Fruit fly (Drosophila melanogaster) whole organism, embryonic: ENCODE data around the gene CG10602.

Experiments used
- Abd-B ChIP-seq: fragments of 200-800 bp; sonication (Bioruptor generic); optimal IDR thresholded peaks from 2 replicates; lab custom pipeline; 2018; ENCODE audit warnings: missing biosample characterization, mild to moderate bottlenecking, missing genetic modification characterization, moderate library complexity
- CG10209 ChIP-seq: fragments of 200-800 bp; sonication (Bioruptor generic); optimal IDR thresholded peaks from 3 replicates; lab custom pipeline; 2017; ENCODE audit warnings: missing biosample characterization, mild to moderate bottlenecking, missing genetic modification characterization, missing genetic modification reagents
- CG11560 ChIP-seq: fragments of 200-800 bp; sonication (Bioruptor generic); IDR thresholded peaks from 3 replicates; pipeline ENCODE4 v1.3.6; 2022; ENCODE audit warnings: missing biosample characterization, missing genetic modification characterization
- CG14860 ChIP-seq: fragments of 200-800 bp; sonication (Bioruptor generic); IDR thresholded peaks from 3 replicates; pipeline ENCODE4 v1.3.6; 2022; ENCODE audit warnings: missing biosample characterization, missing genetic modification characterization; ENCODE audit not compliant: partially characterized antibody
- CG1603 ChIP-seq: fragments of 200-800 bp; sonication (Bioruptor generic); optimal IDR thresholded peaks from 2 replicates; lab custom pipeline; 2019; ENCODE audit warnings: missing biosample characterization, mild to moderate bottlenecking, missing genetic modification characterization, moderate library complexity
- CG16815 ChIP-seq: fragments of 200-800 bp; sonication (Bioruptor generic); optimal IDR thresholded peaks from 3 replicates; lab custom pipeline; 2017; ENCODE audit warnings: missing biosample characterization, mild to moderate bottlenecking, missing genetic modification characterization
- CG17385 ChIP-seq: fragments of 200-800 bp; sonication (Bioruptor generic); optimal IDR thresholded peaks from 3 replicates; lab custom pipeline; 2018; ENCODE audit warnings: missing biosample characterization, mild to moderate bottlenecking, missing genetic modification characterization
- CG17802 ChIP-seq: fragments of 200-800 bp; sonication (Bioruptor generic); optimal IDR thresholded peaks from 2 replicates; lab custom pipeline; 2018; ENCODE audit warnings: missing biosample characterization, mild to moderate bottlenecking, missing genetic modification characterization, moderate library complexity
- CG18011 ChIP-seq: fragments of 200-800 bp; sonication (Bioruptor generic); optimal IDR thresholded peaks from 2 replicates; lab custom pipeline; 2017; ENCODE audit warnings: missing biosample characterization, missing genetic modification characterization, mild to moderate bottlenecking, moderate library complexity, missing genotype
- CG18262 ChIP-seq: fragments of 200-800 bp; optimal IDR thresholded peaks from 3 replicates; lab custom pipeline; 2019; ENCODE audit warnings: missing biosample characterization, mild to moderate bottlenecking, missing genetic modification characterization, moderate library complexity
- CG2678 ChIP-seq: fragments of 200-800 bp; sonication (Bioruptor generic); optimal IDR thresholded peaks from 3 replicates; lab custom pipeline; 2019; ENCODE audit warnings: missing biosample characterization, mild to moderate bottlenecking, missing genetic modification characterization, moderate library complexity
- CG2712 ChIP-seq: fragments of 200-800 bp; optimal IDR thresholded peaks from 3 replicates; lab custom pipeline; 2019; ENCODE audit warnings: missing biosample characterization, mild to moderate bottlenecking, missing genetic modification characterization, moderate library complexity
- CG32532 ChIP-seq: fragments of 200-800 bp; sonication (Bioruptor generic); IDR thresholded peaks from 2 replicates; pipeline ENCODE4 v1.3.6; 2022; ENCODE audit warnings: missing biosample characterization, missing genetic modification characterization
- CG3281 ChIP-seq: fragments of 200-800 bp; sonication (Bioruptor generic); optimal IDR thresholded peaks from 3 replicates; lab custom pipeline; 2017; ENCODE audit warnings: missing biosample characterization, mild to moderate bottlenecking, missing genetic modification characterization
- CG4360 ChIP-seq: fragments of 200-800 bp; sonication (Bioruptor generic); IDR thresholded peaks from 2 replicates; pipeline ENCODE4 v1.3.6; 2022; ENCODE audit warnings: missing biosample characterization, missing genetic modification characterization
- CG4424 ChIP-seq: fragments of 200-800 bp; sonication (Bioruptor generic); optimal IDR thresholded peaks from 3 replicates; lab custom pipeline; 2016; ENCODE audit warnings: missing biosample characterization, missing genetic modification characterization
- CG7372 ChIP-seq: fragments of 200-800 bp; sonication (Bioruptor generic); IDR thresholded peaks from 2 replicates; pipeline ENCODE4 v1.3.6; 2022; ENCODE audit warnings: missing biosample characterization, missing genetic modification characterization
- Deaf1 ChIP-seq: fragments of 200-800 bp; optimal IDR thresholded peaks from 3 replicates; lab custom pipeline; 2019; ENCODE audit warnings: missing biosample characterization, mild to moderate bottlenecking, missing genetic modification characterization, moderate library complexity
- Dip3 ChIP-seq: fragments of 200-800 bp; sonication (Bioruptor generic); optimal IDR thresholded peaks from 3 replicates; lab custom pipeline; 2016; ENCODE audit warnings: missing biosample characterization, missing genetic modification characterization
- Ets65A ChIP-seq: fragments of 200-800 bp; sonication (Bioruptor generic); peaks from one replicate; lab custom pipeline; 2016; ENCODE audit warnings: missing biosample characterization, missing genetic modification characterization
- Gsc ChIP-seq: fragments of 200-800 bp; sonication (Bioruptor generic); IDR thresholded peaks from 2 replicates; pipeline ENCODE4 v1.3.6; 2022; ENCODE audit warnings: missing biosample characterization, missing genetic modification characterization
- Hr78 ChIP-seq, 2 experiments: fragments of 200-800 bp in 1 of 2; fragments of >200 bp in 1 of 2; sonication (Bioruptor generic) in 1 of 2; optimal IDR thresholded peaks; 2 replicates each; lab custom pipeline; 2017 to 2019; ENCODE audit warnings: missing biosample characterization in 2 of 2, missing genetic modification characterization in 2 of 2, mild to moderate bottlenecking in 1 of 2, moderate library complexity in 1 of 2
- Jarid2 ChIP-seq: fragments of 200-800 bp; sonication (Bioruptor generic); optimal IDR thresholded peaks from 3 replicates; lab custom pipeline; 2017; ENCODE audit warnings: mild to moderate bottlenecking, missing biosample characterization, missing genetic modification reagents, missing genetic modification characterization
- Nf-YC ChIP-seq: fragments of 200-800 bp; optimal IDR thresholded peaks from 3 replicates; lab custom pipeline; 2019; ENCODE audit warnings: missing biosample characterization, mild to moderate bottlenecking, missing genetic modification characterization, moderate library complexity
- Oli ChIP-seq: fragments of 200-800 bp; sonication (Bioruptor generic); optimal IDR thresholded peaks from 2 replicates; lab custom pipeline; 2018; ENCODE audit warnings: missing biosample characterization, mild to moderate bottlenecking, missing genetic modification characterization, moderate library complexity
- Ptx1 ChIP-seq: fragments of 200-800 bp; sonication (Bioruptor generic); IDR thresholded peaks from 2 replicates; pipeline ENCODE4 v1.3.6; 2022; ENCODE audit warnings: missing biosample characterization, missing genetic modification characterization
- Ravus ChIP-seq: fragments of 200-800 bp; sonication (Bioruptor generic); IDR thresholded peaks from 2 replicates; pipeline ENCODE4 v1.3.6; 2022; ENCODE audit warnings: missing biosample characterization, missing genetic modification characterization
- Rfx ChIP-seq: fragments of 200-800 bp; sonication (Bioruptor generic); IDR thresholded peaks from 2 replicates; pipeline ENCODE4 v1.3.6; 2022; ENCODE audit warnings: missing biosample characterization, missing genetic modification characterization
- Sox100B ChIP-seq: fragments of 200-800 bp; sonication (Bioruptor generic); optimal IDR thresholded peaks from 3 replicates; lab custom pipeline; 2018; ENCODE audit warnings: missing biosample characterization, mild to moderate bottlenecking, missing genetic modification characterization
- Xrp1 ChIP-seq: fragments of 200-800 bp; sonication (Bioruptor generic); IDR thresholded peaks from 2 replicates; pipeline ENCODE4 v1.3.6; 2022; ENCODE audit warnings: missing biosample characterization, missing genetic modification characterization
- az2 ChIP-seq: fragments of 200-800 bp; sonication (Bioruptor generic); optimal IDR thresholded peaks from 3 replicates; lab custom pipeline; 2016; ENCODE audit warnings: missing biosample characterization, missing genetic modification characterization
- croc ChIP-seq: fragments of 200-800 bp; sonication (Bioruptor generic); conservative IDR thresholded peaks from 3 replicates; pipeline ENCODE4 v1.3.6; 2022; ENCODE audit warnings: missing biosample characterization, missing genetic modification characterization
- dm ChIP-seq: fragments of 200-800 bp; sonication (Bioruptor generic); optimal IDR thresholded peaks from 3 replicates; lab custom pipeline; 2016; ENCODE audit warnings: missing biosample characterization, missing genetic modification characterization
- gem ChIP-seq: fragments of 200-800 bp; sonication (Bioruptor generic); optimal IDR thresholded peaks from 2 replicates; lab custom pipeline; 2019; ENCODE audit warnings: missing biosample characterization, mild to moderate bottlenecking, missing genetic modification characterization, moderate library complexity
- grau ChIP-seq: fragments of 200-800 bp; optimal IDR thresholded peaks from 3 replicates; lab custom pipeline; 2019; ENCODE audit warnings: missing biosample characterization, mild to moderate bottlenecking, missing genetic modification characterization, moderate library complexity
- gsb-n ChIP-seq: fragments of 200-800 bp; sonication (Bioruptor generic); optimal IDR thresholded peaks from 3 replicates; lab custom pipeline; 2018; ENCODE audit warnings: missing biosample characterization, mild to moderate bottlenecking, missing genetic modification characterization
- ham ChIP-seq: fragments of 200-800 bp; sonication (Bioruptor generic); IDR thresholded peaks from 2 replicates; pipeline ENCODE4 v1.3.6; 2022; ENCODE audit warnings: missing biosample characterization, missing genetic modification characterization
- jumu ChIP-seq: fragments of 200-800 bp; sonication (Bioruptor generic); optimal IDR thresholded peaks from 3 replicates; lab custom pipeline; 2016; ENCODE audit warnings: missing biosample characterization, missing genetic modification characterization
- pan ChIP-seq, 4 experiments: fragments of >200 bp in 3 of 4; fragments of 200-800 bp in 1 of 4; sonication (Bioruptor generic) in 1 of 4; optimal IDR thresholded peaks in 3 of 4; IDR thresholded peaks in 1 of 4; 2 replicates each; pipeline versions ENCODE4 v1.3.6 to Lab custom; 2017 to 2022; ENCODE audit warnings: missing biosample characterization in 2 of 4, missing genetic modification characterization in 2 of 4, mixed read lengths in 1 of 4
- prd ChIP-seq, 3 experiments: fragments of >200 bp in 2 of 3; fragments of 200-800 bp in 1 of 3; sonication (Bioruptor generic) in 1 of 3; optimal IDR thresholded peaks in 2 of 3; IDR thresholded peaks in 1 of 3; 2 replicates in 2 of 3; 3 replicates in 1 of 3; pipeline versions ENCODE4 v1.3.6 to Lab custom; 2017 to 2022; ENCODE audit warnings: missing biosample characterization in 1 of 3, missing genetic modification characterization in 1 of 3
- ranshi ChIP-seq: fragments of 200-800 bp; sonication (Bioruptor generic); IDR thresholded peaks from 2 replicates; pipeline ENCODE4 v1.3.6; 2022; ENCODE audit warnings: missing biosample characterization, missing genetic modification characterization
- seq ChIP-seq: fragments of 200-800 bp; sonication (Bioruptor generic); IDR thresholded peaks from 2 replicates; pipeline ENCODE4 v1.3.6; 2022; ENCODE audit warnings: missing biosample characterization, missing genetic modification characterization
- sisA ChIP-seq: fragments of 200-800 bp; sonication (Bioruptor generic); IDR thresholded peaks from 2 replicates; pipeline ENCODE4 v1.3.6; 2022; ENCODE audit warnings: missing biosample characterization, missing genetic modification characterization
- sob ChIP-seq: fragments of 200-800 bp; sonication (Bioruptor generic); IDR thresholded peaks from 2 replicates; pipeline ENCODE4 v1.3.6; 2022; ENCODE audit warnings: missing biosample characterization, missing genetic modification characterization
- stwl ChIP-seq: fragments of 200-800 bp; sonication (Bioruptor generic); optimal IDR thresholded peaks from 3 replicates; lab custom pipeline; 2018; ENCODE audit warnings: missing biosample characterization, mild to moderate bottlenecking, missing genetic modification characterization, moderate library complexity
- tna ChIP-seq: fragments of 200-800 bp; sonication (Bioruptor generic); IDR thresholded peaks from 2 replicates; pipeline ENCODE4 v1.3.6; 2022; ENCODE audit warnings: missing biosample characterization, missing genetic modification characterization; ENCODE audit not compliant: partially characterized antibody
- trem ChIP-seq: fragments of 200-800 bp; optimal IDR thresholded peaks from 3 replicates; lab custom pipeline; 2019; ENCODE audit warnings: missing biosample characterization, mild to moderate bottlenecking, missing genetic modification characterization, moderate library complexity
- usp ChIP-seq: fragments of >200 bp; optimal IDR thresholded peaks from 2 replicates; lab custom pipeline; 2017; ENCODE audit warnings: missing biosample characterization, missing genetic modification characterization
- zfh1 ChIP-seq: fragments of 200-800 bp; sonication (Bioruptor generic); IDR thresholded peaks from 3 replicates; pipeline ENCODE4 v1.3.6; 2022; ENCODE audit warnings: missing biosample characterization, missing genetic modification characterization

Gene CG10602

DNA sequence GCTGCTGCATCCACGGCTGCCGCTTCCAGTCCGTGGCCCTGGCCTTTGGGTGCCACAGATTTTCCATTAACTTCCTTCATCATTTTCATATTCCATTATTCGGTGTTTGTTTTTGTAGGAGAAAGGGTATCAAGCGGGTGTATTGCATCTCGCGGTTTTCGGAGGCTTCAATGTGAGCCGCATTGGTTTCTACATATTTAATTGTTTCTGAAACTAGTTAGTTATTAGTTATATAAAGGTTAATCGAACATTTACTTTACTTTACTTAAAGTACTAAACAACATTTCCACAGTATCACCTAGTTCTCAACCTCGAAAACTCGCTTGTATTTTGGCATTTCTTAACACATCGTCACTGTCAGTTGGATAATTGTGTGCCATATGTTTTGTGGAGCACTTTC, 40.8 kb upstream of the CG10602 start (continued):
- TF ChIP-seq CG10209 (GFP tag; lab: Kevin White, UChicago) (peak; percentile 2), CG3281 (no peak), stwl (tag; lab: Kevin White, UChicago) (peak; percentile 25), CG11560 (tag; lab: Robert Waterston, UW) (peak; percentile 18; the same call in 1 of the 3 replicates), sob (GFP tag; lab: Robert Waterston, UW) (no peak), CG14860 (no peak), Gsc (peak; percentile 34; the same call in 1 of the 2 replicates), trem (tag; lab: Kevin White, UChicago) (peak; percentile 44), croc (GFP tag; lab: Robert Waterston, UW) (peak; percentile 72), Rfx (0 out of 2 replicates have a peak, but pooled peaks have one; percentile 27), az2 (GFP tag; lab: Kevin White, UChicago) (peak; percentile 57), zfh1 (GFP tag; lab: Robert Waterston, UW) (peak; percentile 61; the same call in 2 of the 3 replicates), CG4424 (GFP tag; lab: Kevin White, UChicago) (peak; percentile 59), CG17802 (tag; lab: Kevin White, UChicago) (peak; percentile 24), CG18011 (GFP tag; lab: Kevin White, UChicago) (no peak), CG2712 (tag; lab: Kevin White, UChicago) (peak; percentile 84), Ptx1 (GFP tag; lab: Robert Waterston, UW) (peak; percentile 37; the same call in 1 of the 2 replicates), tna (GFP tag; lab: Robert Waterston, UW) (no peak), Abd-B (GFP tag; lab: Kevin White, UChicago) (peak; percentile 35), grau (tag; lab: Kevin White, UChicago) (peak; percentile 56), Ets65A (GFP tag; lab: Kevin White, UChicago) (peak; percentile 90), jumu (GFP tag; lab: Kevin White, UChicago) (no peak), prd (optimal IDR thresholded peaks at IDR 0.05; lab: Kevin White, UChicago) (no peak), prd (GFP tag; IDR thresholded peaks at IDR 0.05; lab: Robert Waterston, UW) (peak; percentile 71), CG4360 (GFP tag; lab: Robert Waterston, UW) (peak; percentile 37; the same call in 1 of the 2 replicates), Nf-YC (no peak), gsb-n (peak; percentile 47), Oli (peak; percentile 52), gem (tag; lab: Kevin White, UChicago) (peak; percentile 79), CG18262 (tag; lab: Kevin White, UChicago) (peak; percentile 83), usp (GFP tag; lab: Kevin White, UChicago) (no peak), CG2678 (peak; percentile 57), Ravus (no peak), Xrp1 (GFP tag; lab: Robert Waterston, UW) (peak; percentile 83), Dip3 (no peak), CG1603 (tag; lab: Kevin White, UChicago) (peak; percentile 62), Hr78 (GFP tag; optimal IDR thresholded peaks at IDR 0.05; lab: Kevin White, UChicago) (no peak), CG32532 (GFP tag; lab: Robert Waterston, UW) (peak; percentile 4; the same call in 1 of the 2 replicates), pan (optimal IDR thresholded peaks at IDR 0.05; lab: Kevin White, UChicago) (no peak), pan (GFP tag; optimal IDR thresholded peaks at IDR 0.05 in 1 of 2, IDR thresholded peaks at IDR 0.05 in 1 of 2) (peak in 1 of 2 experiments; percentile 6), Deaf1 (tag; lab: Kevin White, UChicago) (no peak), sisA (GFP tag; lab: Robert Waterston, UW) (peak; percentile 37), ham (GFP tag; lab: Robert Waterston, UW) (no peak), ranshi (GFP tag; lab: Robert Waterston, UW) (peak; percentile 36; the same call in 1 of the 2 replicates), dm (GFP tag; lab: Kevin White, UChicago) (no peak), CG7372 (GFP tag; lab: Robert Waterston, UW) (no peak), CG16815 (GFP tag; lab: Kevin White, UChicago) (peak; percentile 44), CG17385 (GFP tag; lab: Kevin White, UChicago) (peak; percentile 38), seq (GFP tag; lab: Robert Waterston, UW) (no peak), Jarid2 (GFP tag; lab: Kevin White, UChicago) (peak; percentile 3), Sox100B (GFP tag; lab: Kevin White, UChicago) (peak; percentile 24)
